Worm (Caenorhabditis elegans) whole organism, mixed stage, embryonic: Measurements from ENCODE around the gene W09G12.8.

Source experiments
- M03D4.4 ChIP-seq: sonication (generic microtip); optimal IDR thresholded peaks from 2 replicates; lab custom pipeline; 2017; ENCODE audit warnings: mild to moderate bottlenecking, missing genetic modification characterization, missing compliant biosample characterization
- blmp-1 ChIP-seq: fragments of 150-350 bp; optimal IDR thresholded peaks from 2 replicates; lab custom pipeline; 2014; ENCODE audit warnings: missing biosample characterization, missing genetic modification characterization
- ceh-39 ChIP-seq: fragments of 150-350 bp; optimal IDR thresholded peaks from 2 replicates; lab custom pipeline; 2014; ENCODE audit warnings: missing biosample characterization, missing genetic modification characterization
- ceh-43 ChIP-seq: fragments of 200-800 bp; sonication (Bioruptor generic); optimal IDR thresholded peaks from 2 replicates; lab custom pipeline; 2018; ENCODE audit warnings: mild to moderate bottlenecking, missing genetic modification characterization, moderate library complexity, missing compliant biosample characterization
- ces-1 ChIP-seq: fragments of 150-350 bp; optimal IDR thresholded peaks from 2 replicates; lab custom pipeline; 2014; ENCODE audit warnings: missing biosample characterization, missing genetic modification reagents, missing genetic modification characterization
- elt-1 ChIP-seq: sonication (generic microtip); optimal IDR thresholded peaks from 2 replicates; lab custom pipeline; 2017; ENCODE audit warnings: missing genetic modification characterization, mild to moderate bottlenecking, missing compliant biosample characterization, antibody characterized with exemption, moderate library complexity, borderline replicate concordance; ENCODE audit not compliant: insufficient read depth
- elt-3 ChIP-seq: fragments of 150-350 bp; optimal IDR thresholded peaks from 2 replicates; lab custom pipeline; 2014; ENCODE audit warnings: missing biosample characterization, missing genetic modification characterization
- flh-1 ChIP-seq: fragments of 200-800 bp; sonication (Bioruptor generic); optimal IDR thresholded peaks from 2 replicates; lab custom pipeline; 2018; ENCODE audit warnings: mild to moderate bottlenecking, missing genetic modification characterization, moderate library complexity, missing compliant biosample characterization
- ham-2 ChIP-seq: fragments of 200-800 bp; sonication (Bioruptor generic); optimal IDR thresholded peaks from 2 replicates; lab custom pipeline; 2018; ENCODE audit warnings: mild to moderate bottlenecking, missing genetic modification characterization, missing compliant biosample characterization
- hlh-1 ChIP-seq: fragments of 150-350 bp; optimal IDR thresholded peaks from 2 replicates; lab custom pipeline; 2014; ENCODE audit warnings: missing biosample characterization, missing genetic modification reagents, missing genetic modification characterization
- lin-13 ChIP-seq: fragments of 150-350 bp; optimal IDR thresholded peaks from 2 replicates; lab custom pipeline; 2014; ENCODE audit warnings: missing biosample characterization, missing genetic modification characterization
- lin-32 ChIP-seq: fragments of 200-800 bp; sonication (Bioruptor generic); optimal IDR thresholded peaks from 2 replicates; lab custom pipeline; 2018; ENCODE audit warnings: mild to moderate bottlenecking, missing genetic modification characterization, missing compliant biosample characterization
- lsy-2 ChIP-seq: fragments of 150-350 bp; optimal IDR thresholded peaks from 2 replicates; lab custom pipeline; 2014; ENCODE audit warnings: missing biosample characterization, missing genetic modification characterization
- mab-5 ChIP-seq: fragments of 150-350 bp; optimal IDR thresholded peaks from 2 replicates; lab custom pipeline; 2014; ENCODE audit warnings: missing biosample characterization, missing genetic modification characterization
- mep-1 ChIP-seq: fragments of 150-350 bp; optimal IDR thresholded peaks from 2 replicates; lab custom pipeline; 2017; ENCODE audit warnings: missing biosample characterization, missing genetic modification reagents, missing genetic modification characterization, inconsistent platforms
- mls-2 ChIP-seq: sonication (generic microtip); optimal IDR thresholded peaks from 2 replicates; lab custom pipeline; 2016; ENCODE audit warnings: mild to moderate bottlenecking, missing genetic modification characterization, moderate library complexity, missing compliant biosample characterization
- nhr-2 ChIP-seq: fragments of 150-350 bp; optimal IDR thresholded peaks from 2 replicates; lab custom pipeline; 2014; ENCODE audit warnings: missing biosample characterization, missing genetic modification characterization
- nhr-237 ChIP-seq: fragments of 150-350 bp; optimal IDR thresholded peaks from 2 replicates; lab custom pipeline; 2014; ENCODE audit warnings: missing biosample characterization, missing genetic modification characterization
- nhr-28 ChIP-seq: fragments of 150-350 bp; optimal IDR thresholded peaks from 2 replicates; lab custom pipeline; 2014; ENCODE audit warnings: missing biosample characterization, missing genetic modification characterization
- nhr-76 ChIP-seq: sonication (generic microtip); optimal IDR thresholded peaks from 2 replicates; lab custom pipeline; 2017; ENCODE audit warnings: missing biosample characterization, missing genetic modification characterization
- sem-2 ChIP-seq: fragments of 200-800 bp; sonication (Bioruptor generic); optimal IDR thresholded peaks from 2 replicates; lab custom pipeline; 2018; ENCODE audit warnings: mild to moderate bottlenecking, missing genetic modification characterization, missing compliant biosample characterization
- snpc-4 ChIP-seq: fragments of 150-350 bp; optimal IDR thresholded peaks from 2 replicates; lab custom pipeline; 2014; ENCODE audit warnings: missing biosample characterization, missing genetic modification characterization
- sptf-1 ChIP-seq: sonication (generic microtip); optimal IDR thresholded peaks from 2 replicates; lab custom pipeline; 2017; ENCODE audit warnings: mild to moderate bottlenecking, missing genetic modification characterization, moderate library complexity, missing compliant biosample characterization
- tbx-8 ChIP-seq: fragments of 200-800 bp; sonication (Bioruptor generic); optimal IDR thresholded peaks from 2 replicates; lab custom pipeline; 2018; ENCODE audit warnings: mild to moderate bottlenecking, missing genetic modification characterization, moderate library complexity, missing compliant biosample characterization
- unc-39 ChIP-seq: fragments of 150-350 bp; optimal IDR thresholded peaks from 2 replicates; lab custom pipeline; 2014; ENCODE audit warnings: missing biosample characterization, missing genetic modification characterization
- zip-8 ChIP-seq: fragments of 150-350 bp; optimal IDR thresholded peaks from 2 replicates; lab custom pipeline; 2014; ENCODE audit warnings: missing biosample characterization, missing genetic modification characterization
- ztf-11 ChIP-seq: fragments of 150-350 bp; optimal IDR thresholded peaks from 2 replicates; lab custom pipeline; 2014; ENCODE audit warnings: missing biosample characterization, missing genetic modification characterization

Gene W09G12.8

ce11 chrIV:1207980-1208379 lies 18.0 kb upstream of the W09G12.8 start, which contains the start of gene dsl-1:
Gene dsl-1, minus strand, starts transcription at chrIV:1208080.
- TF ChIP-seq snpc-4 (tag; lab: Kevin White, UChicago), result no peak
- no peak for TF ChIP-seq elt-1 (tag; lab: Kevin White, UChicago)
- TF ChIP-seq ham-2 (GFP tag; lab: Kevin White, UChicago), result no peak
- TF ChIP-seq lsy-2, result no peak
- TF ChIP-seq mls-2 (tag; lab: Kevin White, UChicago), result no peak
- TF ChIP-seq mab-5 (tag; lab: Kevin White, UChicago), result no peak
- no peak for TF ChIP-seq lin-13 (tag; lab: Kevin White, UChicago)
- TF ChIP-seq lin-32 (GFP tag; lab: Kevin White, UChicago), result no peak
- TF ChIP-seq sem-2 (GFP tag; lab: Kevin White, UChicago), result no peak
- TF ChIP-seq ceh-39 (tag; lab: Kevin White, UChicago), result no peak
- no peak for TF ChIP-seq ces-1 (GFP tag; lab: Kevin White, UChicago)
- no peak for TF ChIP-seq zip-8 (tag; lab: Kevin White, UChicago)
- TF ChIP-seq flh-1 (GFP tag; lab: Kevin White, UChicago), result no peak
- no peak for TF ChIP-seq M03D4.4 (tag; lab: Kevin White, UChicago)
- no peak for TF ChIP-seq nhr-237 (tag; lab: Kevin White, UChicago)
- no peak for TF ChIP-seq nhr-76 (tag; lab: Kevin White, UChicago)
- TF ChIP-seq hlh-1 (tag; lab: Kevin White, UChicago), result no peak
- no peak for TF ChIP-seq sptf-1
- TF ChIP-seq ceh-43, result no peak

DNA sequence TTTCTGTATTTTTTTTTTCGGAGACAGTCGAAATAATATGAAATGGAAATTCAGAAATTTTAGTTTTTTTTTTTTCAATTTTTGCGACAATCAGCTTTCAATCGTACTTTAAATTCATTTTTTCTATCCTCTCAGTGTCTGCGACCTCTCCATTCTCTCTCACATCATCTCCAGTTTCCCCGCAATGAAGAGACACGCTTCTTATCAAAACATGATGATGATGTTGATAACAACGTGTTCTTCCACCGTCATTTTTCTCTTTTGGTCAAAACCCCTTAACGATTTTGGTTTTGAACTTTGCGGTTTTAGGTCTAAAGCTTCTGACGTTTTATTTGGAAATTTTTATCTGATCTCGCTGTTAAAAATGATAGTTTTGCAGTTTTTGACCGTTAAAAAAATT lies 16.7 kb upstream of the W09G12.8 start:
- TF ChIP-seq mls-2 (tag; lab: Kevin White, UChicago) (no peak), lsy-2 (no peak), unc-39 (tag; lab: Kevin White, UChicago) (no peak), ztf-11 (tag; lab: Kevin White, UChicago) (no peak), sem-2 (GFP tag; lab: Kevin White, UChicago) (no peak), elt-1 (tag; lab: Kevin White, UChicago) (no peak), ceh-43 (no peak), hlh-1 (tag; lab: Kevin White, UChicago) (no peak), zip-8 (tag; lab: Kevin White, UChicago) (no peak), mep-1 (no peak), tbx-8 (no peak), nhr-2 (tag; lab: Kevin White, UChicago) (no peak), flh-1 (GFP tag; lab: Kevin White, UChicago) (no peak), lin-32 (GFP tag; lab: Kevin White, UChicago) (no peak), ceh-39 (tag; lab: Kevin White, UChicago) (no peak), nhr-28 (tag; lab: Kevin White, UChicago) (no peak), nhr-76 (tag; lab: Kevin White, UChicago) (no peak)

ce11 chrIV:1209813-1210212 lies 16.2 kb upstream of the W09G12.8 start:
- no peak for TF ChIP-seq mls-2 (tag; lab: Kevin White, UChicago)

- TF ChIP-seq elt-3 (tag; lab: Kevin White, UChicago), result no peak
- TF ChIP-seq ceh-39 (tag; lab: Kevin White, UChicago), result no peak
- no peak for TF ChIP-seq blmp-1 (tag; lab: Kevin White, UChicago)
- TF ChIP-seq hlh-1 (tag; lab: Kevin White, UChicago), result no peak
- no peak for TF ChIP-seq ces-1 (GFP tag; lab: Kevin White, UChicago)
- no peak for TF ChIP-seq mls-2 (tag; lab: Kevin White, UChicago)
These were observed 14.1 kb upstream of the W09G12.8 start for ce11 chrIV:1211902-1212301.

- TF ChIP-seq zip-8 (tag; lab: Kevin White, UChicago) (no peak), ces-1 (GFP tag; lab: Kevin White, UChicago) (peak; percentile 88), snpc-4 (tag; lab: Kevin White, UChicago) (no peak), nhr-76 (tag; lab: Kevin White, UChicago) (no peak), elt-1 (tag; lab: Kevin White, UChicago) (no peak)
These were observed 13.6 kb upstream of the W09G12.8 start for ce11 chrIV:1212357-1212756.

- TF ChIP-seq ces-1 (GFP tag; lab: Kevin White, UChicago) (peak; percentile 65), ceh-43 (no peak)
These were observed 12.8 kb upstream of the W09G12.8 start for ce11 chrIV:1213192-1213591.
